Fruit fly (Drosophila melanogaster): Measurements from ENCODE around the gene CG31697.

CG31697 gene

dm6 chr2L:19533247-19533646, 2.0 kb upstream of the CG31697 start, which contains the start of gene CG33116:
Gene CG33116 (plus strand): TSS chr2L:19533479.
- peak; percentile 74 for TF ChIP-seq noc (tag; optimal IDR thresholded peaks at IDR 0.05)

dm6 chr2L:19537779-19538456, 2.7 kb downstream of the CG31697 start, which contains the start of gene CG13082:
Gene CG13082 (plus strand): TSS chr2L:19538425.
- TF ChIP-seq noc (tag; optimal IDR thresholded peaks at IDR 0.05) = peak; percentile 68

- no peak for TF ChIP-seq noc (tag; optimal IDR thresholded peaks at IDR 0.05)
Observed at dm6 chr2L:19540307-19540706, 5.1 kb downstream of the CG31697 start, which contains the start of gene CG13081. Gene CG13081 (plus strand): TSS chr2L:19540607.

dm6 chr2L:19542268-19542773, 7.1 kb downstream of the CG31697 start:
- TF ChIP-seq noc (tag; optimal IDR thresholded peaks at IDR 0.05) = no peak

- peak; percentile 68 for TF ChIP-seq noc (tag; optimal IDR thresholded peaks at IDR 0.05)
Observed at dm6 chr2L:19543010-19543564, 7.8 kb downstream of the CG31697 start.

- peak; percentile 86 for TF ChIP-seq noc (tag; optimal IDR thresholded peaks at IDR 0.05)
Observed at dm6 chr2L:19546869-19547710, 11.8 kb downstream of the CG31697 start, which contains the start of gene CG10337. Gene CG10337 (minus strand): TSS chr2L:19546959.

dm6 chr2L:19548158-19548557, 12.9 kb downstream of the CG31697 start, which contains the start of gene Tep4:
Gene Tep4 (plus strand): TSS chr2L:19548507.
- no peak for TF ChIP-seq noc (tag; optimal IDR thresholded peaks at IDR 0.05)

- no peak for TF ChIP-seq noc (tag; optimal IDR thresholded peaks at IDR 0.05)
Observed at dm6 chr2L:19549412-19549811, 14.2 kb downstream of the CG31697 start.

- TF ChIP-seq noc (tag; optimal IDR thresholded peaks at IDR 0.05) = peak; percentile 80
Observed at dm6 chr2L:19563029-19563980, 28.1 kb downstream of the CG31697 start, which contains the start of gene CG13078. Gene CG13078 (plus strand): TSS chr2L:19563930.

dm6 chr2L:19565233-19565898, 30.1 kb downstream of the CG31697 start, which contains the start of gene CG13077:
Gene CG13077 (plus strand): TSS chr2L:19565863.
- TF ChIP-seq noc (tag; optimal IDR thresholded peaks at IDR 0.05) = no peak

- TF ChIP-seq noc (tag; optimal IDR thresholded peaks at IDR 0.05) = no peak
Observed at dm6 chr2L:19567305-19567898, 32.2 kb downstream of the CG31697 start.

dm6 chr2L:19570806-19571254, 35.6 kb downstream of the CG31697 start:
- no peak for TF ChIP-seq noc (tag; optimal IDR thresholded peaks at IDR 0.05)

dm6 chr2L:19571574-19572495, 36.6 kb downstream of the CG31697 start:
- no peak for TF ChIP-seq noc (tag; optimal IDR thresholded peaks at IDR 0.05)

Data from whole organism, larva.